Worm (Caenorhabditis elegans): ENCODE data around the gene arrd-15.

The arrd-15 gene

DNA sequence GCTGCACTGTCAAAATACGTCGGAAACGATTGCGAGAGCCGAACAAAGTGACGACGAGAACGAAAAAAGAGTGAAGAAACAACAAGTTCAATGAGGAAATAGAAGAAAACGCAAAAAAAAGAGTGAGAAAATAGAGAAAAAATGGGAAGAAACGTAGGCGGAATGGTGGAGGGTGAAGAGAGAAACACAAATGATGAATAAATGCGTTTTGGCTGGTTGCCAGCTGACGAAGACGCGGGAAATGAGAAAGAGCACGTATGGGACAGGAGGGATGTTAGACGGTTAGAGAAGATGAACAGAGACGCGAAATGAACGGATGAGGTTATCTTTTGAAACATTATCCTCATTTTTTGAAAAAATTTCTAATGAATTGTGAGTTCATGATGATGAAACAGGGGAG lies 55.1 kb downstream of the arrd-15 start (continued):
- TF ChIP-seq ekl-4 (GFP tag; IDR thresholded peaks at IDR 0.05) (no peak), sdz-38 (tag; optimal IDR thresholded peaks at IDR 0.05) (no peak), attf-3 (GFP tag; conservative IDR thresholded peaks at IDR 0.05) (no peak), ccch-3 (GFP tag; optimal IDR thresholded peaks at IDR 0.05) (no peak), ztf-26 (tag; optimal IDR thresholded peaks at IDR 0.05) (no peak), lag-1 (GFP tag; IDR thresholded peaks at IDR 0.05) (no peak), lsy-27 (tag; optimal IDR thresholded peaks at IDR 0.05; ENCODE audit: borderline replicate concordance, insufficient read depth) (no peak), let-607 (tag; optimal IDR thresholded peaks at IDR 0.05) (no peak), cebp-1 (GFP tag; IDR thresholded peaks at IDR 0.05) (peak; percentile 34; the same call in 1 of the 2 replicates), cebp-1 (tag; optimal IDR thresholded peaks at IDR 0.05) (peak; percentile 73), tbx-9 (tag; optimal IDR thresholded peaks at IDR 0.05; ENCODE audit: borderline replicate concordance) (no peak), attf-5 (GFP tag; optimal IDR thresholded peaks at IDR 0.05) (peak; percentile 0), nfyb-1 (GFP tag; IDR thresholded peaks at IDR 0.05) (0 out of 2 replicates have a peak, but pooled peaks have one; percentile 50), ztf-6 (GFP tag; IDR thresholded peaks at IDR 0.05) (no peak), B0336.3 (GFP tag; IDR thresholded peaks at IDR 0.05) (no peak), T26A5.8 (tag; optimal IDR thresholded peaks at IDR 0.05) (no peak), Y56A3A.18 (GFP tag; IDR thresholded peaks at IDR 0.05) (0 out of 2 replicates have a peak, but pooled peaks have one; percentile 61), K11D2.4 (GFP tag; IDR thresholded peaks at IDR 0.05) (0 out of 2 replicates have a peak, but pooled peaks have one; percentile 57), pha-4 (tag; optimal IDR thresholded peaks at IDR 0.05) (peak; percentile 4), ztf-28 (GFP tag; IDR thresholded peaks at IDR 0.05) (no peak), Y67H2A.10 (GFP tag; conservative IDR thresholded peaks at IDR 0.05) (no peak)

- no peak for TF ChIP-seq ZK185.1 (tag; optimal IDR thresholded peaks at IDR 0.05; ENCODE audit: poor library complexity, severe bottlenecking)
- TF ChIP-seq zim-3 (tag; optimal IDR thresholded peaks at IDR 0.05): no peak
- no peak for TF ChIP-seq Y67H2A.10 (GFP tag; conservative IDR thresholded peaks at IDR 0.05)
- no peak for TF ChIP-seq Y53G8AR.9 (GFP tag; conservative IDR thresholded peaks at IDR 0.05)
- TF ChIP-seq egl-18 (GFP tag; IDR thresholded peaks at IDR 0.05): no peak
- TF ChIP-seq repo-1 (tag; optimal IDR thresholded peaks at IDR 0.05): no peak
- no peak for TF ChIP-seq ceh-79 (tag; optimal IDR thresholded peaks at IDR 0.05)
- TF ChIP-seq efl-1 (GFP tag; optimal IDR thresholded peaks at IDR 0.05): peak; percentile 58
- TF ChIP-seq hmg-1.2 (GFP tag; IDR thresholded peaks at IDR 0.05): no peak
- no peak for TF ChIP-seq B0336.3 (GFP tag; IDR thresholded peaks at IDR 0.05)
- no peak for TF ChIP-seq akir-1 (GFP tag; optimal IDR thresholded peaks at IDR 0.05)
- no peak for TF ChIP-seq tbx-9 (tag; optimal IDR thresholded peaks at IDR 0.05; ENCODE audit: borderline replicate concordance)
- TF ChIP-seq unc-62 (GFP tag; optimal IDR thresholded peaks at IDR 0.05): no peak
- TF ChIP-seq hsf-1 (GFP tag; IDR thresholded peaks at IDR 0.05): peak; percentile 92
- TF ChIP-seq ceh-91 (GFP tag; IDR thresholded peaks at IDR 0.05): no peak
- peak; percentile 0 for TF ChIP-seq F23B12.7 (tag; optimal IDR thresholded peaks at IDR 0.05; ENCODE audit: insufficient read depth)
- no peak for TF ChIP-seq madf-3 (GFP tag; IDR thresholded peaks at IDR 0.05)
- no peak for TF ChIP-seq hlh-12 (tag; optimal IDR thresholded peaks at IDR 0.05)
- no peak for TF ChIP-seq ztf-18 (tag; optimal IDR thresholded peaks at IDR 0.05)
- TF ChIP-seq ama-1 (optimal IDR thresholded peaks at IDR 0.05): no peak
- no peak for TF ChIP-seq ama-1 (GFP tag; optimal IDR thresholded peaks at IDR 0.05)
- TF ChIP-seq sea-2 (GFP tag; IDR thresholded peaks at IDR 0.05): no peak
- no peak for TF ChIP-seq ceh-27 (GFP tag; optimal IDR thresholded peaks at IDR 0.05)
- no peak for TF ChIP-seq him-1 (tag; optimal IDR thresholded peaks at IDR 0.05)
- no peak for TF ChIP-seq hrde-1 (tag; optimal IDR thresholded peaks at IDR 0.05; ENCODE audit: borderline replicate concordance)
- TF ChIP-seq Y53F4B.3 (GFP tag; IDR thresholded peaks at IDR 0.05): no peak
- no peak for TF ChIP-seq die-1 (tag; optimal IDR thresholded peaks at IDR 0.05)
- TF ChIP-seq madf-6 (GFP tag; IDR thresholded peaks at IDR 0.05): 0 out of 2 replicates have a peak, but pooled peaks have one; percentile 45
- TF ChIP-seq snpc-4 (GFP tag; optimal IDR thresholded peaks at IDR 0.05): no peak
- TF ChIP-seq snpc-4 (tag; optimal IDR thresholded peaks at IDR 0.05): no peak
- peak; percentile 21; the same call in 1 of the 2 replicates for TF ChIP-seq F33H1.4 (GFP tag; IDR thresholded peaks at IDR 0.05)
Measured at ce11 chrIII:8985461-8985860, 55.6 kb downstream of the arrd-15 start.
